Fruit fly (Drosophila melanogaster): Measurements from ENCODE around the gene CG33158.

Gene CG33158

DNA sequence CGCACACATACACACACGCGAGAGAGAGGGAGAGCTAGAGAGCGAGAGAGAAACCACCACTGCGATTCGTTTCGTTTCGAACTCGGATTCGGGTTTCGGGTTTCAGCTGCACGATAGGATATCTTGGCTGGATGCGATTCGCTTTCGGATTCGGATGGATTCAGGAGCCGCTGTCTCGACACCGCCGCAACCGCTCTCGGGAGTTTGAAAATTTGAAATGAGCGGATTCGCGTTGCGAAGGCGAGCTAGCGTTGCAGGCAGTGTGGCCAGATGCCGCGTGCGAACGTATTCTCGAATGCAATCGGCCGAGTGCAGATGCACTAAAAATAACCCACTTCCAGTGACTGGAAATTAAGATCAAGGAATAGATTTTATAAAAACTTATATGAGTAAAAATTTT is 7.8 kb upstream of the CG33158 start, which contains the start of gene fax:
fax (minus strand) TSS at position 263 of the 400 bp plus-strand sequence.
- no peak for TF ChIP-seq ttk (optimal IDR thresholded peaks at IDR 0.05)
- TF ChIP-seq psq (optimal IDR thresholded peaks at IDR 0.05): no peak
- TF ChIP-seq Myc (optimal IDR thresholded peaks at IDR 0.05): no peak
- TF ChIP-seq insv (optimal IDR thresholded peaks at IDR 0.05): no peak
- TF ChIP-seq Sin3A (optimal IDR thresholded peaks at IDR 0.05): no peak
- TF ChIP-seq h (optimal IDR thresholded peaks at IDR 0.05): no peak

dm6 chr3L:16412394-16412950 is 6.9 kb upstream of the CG33158 start, which contains the start of gene Serinc:
Gene Serinc (plus strand): TSS chr3L:16412722.
- TF ChIP-seq insv (optimal IDR thresholded peaks at IDR 0.05) (no peak), Sin3A (optimal IDR thresholded peaks at IDR 0.05) (no peak)

DNA sequence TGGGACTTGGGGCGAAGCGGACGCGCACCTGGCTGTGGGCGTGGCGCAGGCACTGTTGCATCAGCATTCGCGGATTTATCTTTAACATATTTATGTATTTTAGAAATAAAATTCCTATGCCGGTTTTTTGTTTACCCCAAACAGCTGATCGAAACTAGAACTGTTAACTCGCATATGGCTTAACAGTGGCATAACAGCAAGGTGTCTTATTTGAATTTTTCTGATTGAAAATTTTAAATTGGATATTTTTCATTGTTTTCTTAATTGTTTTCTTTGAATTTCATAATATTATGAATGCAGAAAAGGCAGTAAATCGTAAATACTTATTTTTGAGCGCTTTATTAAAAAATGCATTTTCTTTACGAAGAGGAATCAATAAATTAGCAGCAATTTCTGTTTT is 2.4 kb upstream of the CG33158 start, which contains the start of gene GluRS-m:
GluRS-m (minus strand) TSS at position 154 of the 400 bp plus-strand sequence.
- TF ChIP-seq insv (optimal IDR thresholded peaks at IDR 0.05) (no peak), Myc (optimal IDR thresholded peaks at IDR 0.05) (no peak), ttk (optimal IDR thresholded peaks at IDR 0.05) (no peak), h (optimal IDR thresholded peaks at IDR 0.05) (no peak), Sin3A (optimal IDR thresholded peaks at IDR 0.05) (no peak), psq (optimal IDR thresholded peaks at IDR 0.05) (no peak)

DNA sequence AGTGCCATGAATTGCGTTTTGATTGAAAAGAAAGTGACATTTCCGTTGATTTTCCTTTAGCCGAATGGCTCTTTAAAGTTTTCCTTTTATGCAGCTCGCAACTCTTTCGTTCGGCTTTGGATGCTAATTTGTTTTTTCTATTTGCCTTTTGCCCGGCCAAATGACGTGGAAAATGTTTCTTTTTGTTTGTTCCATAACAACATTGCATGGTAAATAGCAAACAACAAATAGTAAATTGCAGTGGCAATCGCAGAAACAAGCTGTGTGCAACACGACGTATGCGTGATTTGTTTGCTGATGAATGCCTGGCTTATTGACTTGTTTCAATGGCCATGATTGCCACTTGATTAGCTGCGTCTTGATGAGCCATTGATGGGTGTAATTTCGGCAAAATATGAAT is 10.1 kb downstream of the CG33158 start:
- TF ChIP-seq psq (optimal IDR thresholded peaks at IDR 0.05) (no peak), Sin3A (optimal IDR thresholded peaks at IDR 0.05) (no peak), insv (optimal IDR thresholded peaks at IDR 0.05) (no peak), ttk (optimal IDR thresholded peaks at IDR 0.05) (no peak), h (optimal IDR thresholded peaks at IDR 0.05) (no peak), Myc (optimal IDR thresholded peaks at IDR 0.05) (no peak)

- TF ChIP-seq psq (optimal IDR thresholded peaks at IDR 0.05): no peak
- TF ChIP-seq Sin3A (optimal IDR thresholded peaks at IDR 0.05): no peak
- TF ChIP-seq Myc (optimal IDR thresholded peaks at IDR 0.05): no peak
- TF ChIP-seq h (optimal IDR thresholded peaks at IDR 0.05): no peak
- TF ChIP-seq ttk (optimal IDR thresholded peaks at IDR 0.05): no peak
- TF ChIP-seq insv (optimal IDR thresholded peaks at IDR 0.05): no peak
These were observed 11.7 kb downstream of the CG33158 start for dm6 chr3L:16431056-16431455.

dm6 chr3L:16433556-16433955 is 14.2 kb downstream of the CG33158 start:
- TF ChIP-seq insv (optimal IDR thresholded peaks at IDR 0.05): no peak
- TF ChIP-seq Sin3A (optimal IDR thresholded peaks at IDR 0.05): no peak
- TF ChIP-seq h (optimal IDR thresholded peaks at IDR 0.05): no peak

- TF ChIP-seq Myc (optimal IDR thresholded peaks at IDR 0.05) (no peak), Sin3A (optimal IDR thresholded peaks at IDR 0.05) (no peak), insv (optimal IDR thresholded peaks at IDR 0.05) (no peak), psq (optimal IDR thresholded peaks at IDR 0.05) (no peak), ttk (optimal IDR thresholded peaks at IDR 0.05) (no peak)
These were observed 17.9 kb downstream of the CG33158 start for dm6 chr3L:16437271-16437670.

DNA sequence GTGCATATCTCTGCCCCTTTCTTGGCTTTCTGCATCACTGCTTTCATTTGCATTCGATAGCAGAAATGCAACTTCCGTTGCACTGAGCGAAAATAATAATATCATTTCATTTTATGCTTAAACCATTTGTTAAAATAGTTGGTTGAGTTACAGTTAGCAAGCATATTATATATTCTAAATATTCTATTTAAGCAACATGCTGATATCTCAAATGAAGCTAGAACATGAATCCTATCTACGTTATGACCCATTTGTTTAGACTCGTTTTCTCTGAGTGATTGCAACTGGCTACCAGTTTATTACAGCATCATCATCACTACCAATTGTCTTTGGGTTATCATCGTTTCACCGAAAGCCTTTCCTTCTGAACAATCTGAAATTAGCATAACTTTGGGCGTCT is 23.2 kb downstream of the CG33158 start:
- no peak for TF ChIP-seq Myc (optimal IDR thresholded peaks at IDR 0.05)
- TF ChIP-seq psq (optimal IDR thresholded peaks at IDR 0.05): no peak
- TF ChIP-seq Sin3A (optimal IDR thresholded peaks at IDR 0.05): no peak
- TF ChIP-seq ttk (optimal IDR thresholded peaks at IDR 0.05): no peak
- no peak for TF ChIP-seq insv (optimal IDR thresholded peaks at IDR 0.05)
- no peak for TF ChIP-seq h (optimal IDR thresholded peaks at IDR 0.05)

DNA sequence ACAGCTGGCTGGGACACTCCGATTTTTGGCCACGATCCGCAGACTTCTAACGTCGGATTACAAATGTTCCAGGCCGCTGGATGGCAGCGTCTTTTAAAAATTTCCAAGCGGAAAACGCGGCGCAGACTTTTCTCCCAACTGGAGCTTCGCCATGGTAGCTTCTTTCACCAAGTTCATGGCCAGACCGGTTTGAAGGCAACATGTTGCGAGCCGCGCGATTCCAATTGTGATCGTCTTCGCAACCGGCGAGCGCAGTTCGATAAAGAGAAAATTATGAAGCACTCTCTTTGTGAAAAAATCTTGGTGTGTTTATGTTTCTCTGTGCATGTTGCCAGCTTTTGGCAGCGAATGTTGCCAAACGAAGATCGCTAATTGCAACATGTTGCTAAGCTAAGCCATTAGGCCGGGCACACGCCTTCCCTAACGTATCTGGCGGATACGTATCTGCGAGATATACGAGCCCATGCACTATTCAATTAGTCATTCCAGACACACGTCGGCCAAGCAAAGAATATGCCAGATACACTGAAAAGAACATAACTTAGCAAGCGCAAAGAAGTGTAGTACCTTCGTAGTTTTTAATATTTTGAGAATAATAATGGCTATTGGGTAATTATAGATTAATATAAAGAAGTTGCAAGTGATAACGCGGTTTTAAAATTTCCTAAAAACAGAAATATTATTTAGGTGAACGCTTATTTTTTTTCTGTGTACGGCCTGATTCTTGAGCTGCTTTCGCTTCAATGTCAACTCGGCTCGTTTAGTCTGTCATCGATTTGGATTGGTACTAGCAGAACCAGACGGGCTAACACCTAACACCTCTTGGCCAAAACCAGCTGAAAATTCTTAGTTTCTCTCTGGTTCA is 32.7 kb downstream of the CG33158 start, which contains the start of gene dsx-c73A:
dsx-c73A (minus strand) TSS at position 72 of the 865 bp plus-strand sequence.
- TF ChIP-seq Myc (optimal IDR thresholded peaks at IDR 0.05) (no peak), ttk (optimal IDR thresholded peaks at IDR 0.05) (no peak), insv (optimal IDR thresholded peaks at IDR 0.05) (no peak), Sin3A (optimal IDR thresholded peaks at IDR 0.05) (no peak), psq (optimal IDR thresholded peaks at IDR 0.05) (no peak), h (optimal IDR thresholded peaks at IDR 0.05) (no peak)

dm6 chr3L:16463846-16464245 is 44.4 kb downstream of the CG33158 start:
- TF ChIP-seq insv (optimal IDR thresholded peaks at IDR 0.05) (no peak), psq (optimal IDR thresholded peaks at IDR 0.05) (no peak), Sin3A (optimal IDR thresholded peaks at IDR 0.05) (no peak), h (optimal IDR thresholded peaks at IDR 0.05) (no peak), Myc (optimal IDR thresholded peaks at IDR 0.05) (no peak), ttk (optimal IDR thresholded peaks at IDR 0.05) (no peak)

- TF ChIP-seq psq (optimal IDR thresholded peaks at IDR 0.05): no peak
- TF ChIP-seq ttk (optimal IDR thresholded peaks at IDR 0.05): no peak
- no peak for TF ChIP-seq Myc (optimal IDR thresholded peaks at IDR 0.05)
- TF ChIP-seq h (optimal IDR thresholded peaks at IDR 0.05): no peak
- TF ChIP-seq insv (optimal IDR thresholded peaks at IDR 0.05): no peak
- TF ChIP-seq Sin3A (optimal IDR thresholded peaks at IDR 0.05): no peak
These were observed 50.7 kb downstream of the CG33158 start for dm6 chr3L:16470071-16470470.

DNA sequence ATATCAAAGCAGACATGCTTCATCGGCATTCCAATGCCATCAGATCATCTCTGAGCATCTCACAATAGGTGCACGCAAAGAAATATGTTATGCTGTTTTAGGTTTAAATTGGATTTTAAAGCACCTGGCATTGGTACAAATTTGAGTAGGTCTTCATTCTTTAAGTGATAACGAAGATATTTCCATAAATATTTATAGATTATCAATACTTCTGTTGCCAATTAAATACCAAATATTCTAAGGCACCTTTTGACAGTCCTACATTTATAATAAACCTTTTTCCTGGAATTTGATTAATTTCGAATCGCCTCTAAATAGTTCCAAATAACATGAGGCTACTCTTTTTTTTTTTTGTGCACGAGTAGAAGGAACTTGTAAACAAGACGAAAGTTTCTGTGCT is 54.7 kb downstream of the CG33158 start:
- TF ChIP-seq psq (optimal IDR thresholded peaks at IDR 0.05): no peak

Data from Kc167 (cell line).